Worm (Caenorhabditis elegans) whole organism, midembryonic: ENCODE data around the gene dgk-4.

ENCODE experiments used
- T22C8.4 ChIP-seq: fragments of 200-800 bp; sonication (Bioruptor generic); IDR thresholded peaks from 2 replicates; pipeline ENCODE4 v1.3.6; 2022; ENCODE audit warnings: missing genetic modification characterization, missing compliant biosample characterization
- cog-1 ChIP-seq: sonication (generic microtip); optimal IDR thresholded peaks from 2 replicates; lab custom pipeline; 2016; ENCODE audit warnings: missing genetic modification characterization, missing compliant biosample characterization
- flt-1 ChIP-seq: fragments of 200-800 bp; sonication (Bioruptor generic); IDR thresholded peaks from 2 replicates; pipeline ENCODE4 v1.3.6; 2022; ENCODE audit warnings: missing genetic modification characterization, missing compliant biosample characterization
- klf-2 ChIP-seq: fragments of 200-800 bp; sonication (Bioruptor generic); conservative IDR thresholded peaks from 2 replicates; pipeline ENCODE4 v1.3.6; 2022; ENCODE audit warnings: missing genetic modification reagents, missing genetic modification characterization, missing compliant biosample characterization
- med-1 ChIP-seq: sonication (generic microtip); optimal IDR thresholded peaks from 2 replicates; lab custom pipeline; 2017; ENCODE audit warnings: missing genetic modification characterization, mild to moderate bottlenecking, missing compliant biosample characterization, antibody characterized with exemption, missing genetic modification reagents; ENCODE audit not compliant: insufficient read depth
- ref-1 ChIP-seq: fragments of 200-800 bp; sonication (Bioruptor generic); conservative IDR thresholded peaks from 2 replicates; pipeline ENCODE4 v1.3.6; 2022; ENCODE audit warnings: missing genetic modification reagents, missing genetic modification characterization, missing compliant biosample characterization
- tab-1 ChIP-seq: fragments of 200-800 bp; sonication (Bioruptor generic); IDR thresholded peaks from 2 replicates; pipeline ENCODE4 v1.3.6; 2022; ENCODE audit warnings: missing genetic modification characterization, missing compliant biosample characterization
- ztf-23 ChIP-seq: fragments of 200-800 bp; sonication (Bioruptor generic); IDR thresholded peaks from 2 replicates; pipeline ENCODE4 v1.3.6; 2022; ENCODE audit warnings: missing genetic modification reagents, missing genetic modification characterization, missing compliant biosample characterization
- ztf-29 ChIP-seq: fragments of 200-800 bp; sonication (Bioruptor generic); IDR thresholded peaks from 2 replicates; pipeline ENCODE4 v1.3.6; 2022; ENCODE audit warnings: missing genetic modification reagents, missing genetic modification characterization, missing compliant biosample characterization

dgk-4 gene

ce11 chrIV:8653592-8653991 is 22.5 kb downstream of the dgk-4 start, which contains the start of gene C49C8.5:
Gene C49C8.5 (minus strand): TSS chrIV:8653664.
- TF ChIP-seq ztf-29 (GFP tag; lab: Robert Waterston, UW) (no peak), tab-1 (GFP tag; lab: Robert Waterston, UW) (no peak), flt-1 (no peak), T22C8.4 (GFP tag; lab: Robert Waterston, UW) (no peak), ref-1 (no peak), med-1 (no peak), cog-1 (tag; lab: Kevin White, UChicago) (no peak), ztf-23 (GFP tag; lab: Robert Waterston, UW) (no peak), klf-2 (GFP tag; lab: Robert Waterston, UW) (no peak)

ce11 chrIV:8654115-8654628 is 23.0 kb downstream of the dgk-4 start, which contains the start of gene C49C8.1:
Gene C49C8.1 (plus strand): TSS chrIV:8654578.
- TF ChIP-seq ztf-29 (GFP tag; lab: Robert Waterston, UW): no peak
- no peak for TF ChIP-seq cog-1 (tag; lab: Kevin White, UChicago)
- no peak for TF ChIP-seq T22C8.4 (GFP tag; lab: Robert Waterston, UW)
- TF ChIP-seq med-1: no peak
- TF ChIP-seq klf-2 (GFP tag; lab: Robert Waterston, UW): no peak
- no peak for TF ChIP-seq flt-1
- no peak for TF ChIP-seq ztf-23 (GFP tag; lab: Robert Waterston, UW)

- TF ChIP-seq med-1: no peak
- TF ChIP-seq flt-1: no peak
- TF ChIP-seq tab-1 (GFP tag; lab: Robert Waterston, UW): no peak
- no peak for TF ChIP-seq ztf-23 (GFP tag; lab: Robert Waterston, UW)
- no peak for TF ChIP-seq klf-2 (GFP tag; lab: Robert Waterston, UW)
- TF ChIP-seq T22C8.4 (GFP tag; lab: Robert Waterston, UW): no peak
- TF ChIP-seq ref-1: no peak
- TF ChIP-seq ztf-29 (GFP tag; lab: Robert Waterston, UW): no peak
- TF ChIP-seq cog-1 (tag; lab: Kevin White, UChicago): no peak
Measured at ce11 chrIV:8658122-8658521, 27.0 kb downstream of the dgk-4 start, which contains the start of gene C49C8.6. Gene C49C8.6 (minus strand): TSS chrIV:8658222.

ce11 chrIV:8665778-8666177 is 34.6 kb downstream of the dgk-4 start:
- TF ChIP-seq ztf-23 (GFP tag; lab: Robert Waterston, UW) (no peak), tab-1 (GFP tag; lab: Robert Waterston, UW) (no peak), klf-2 (GFP tag; lab: Robert Waterston, UW) (no peak), flt-1 (no peak), ref-1 (no peak), cog-1 (tag; lab: Kevin White, UChicago) (no peak), T22C8.4 (GFP tag; lab: Robert Waterston, UW) (no peak), ztf-29 (GFP tag; lab: Robert Waterston, UW) (no peak), med-1 (no peak)

ce11 chrIV:8668635-8669034 is 37.5 kb downstream of the dgk-4 start, which contains the start of gene cdh-5:
Gene cdh-5 (plus strand): TSS chrIV:8668935.
- no peak for TF ChIP-seq T22C8.4 (GFP tag; lab: Robert Waterston, UW)
- TF ChIP-seq klf-2 (GFP tag; lab: Robert Waterston, UW): no peak
- TF ChIP-seq tab-1 (GFP tag; lab: Robert Waterston, UW): no peak
- TF ChIP-seq ztf-23 (GFP tag; lab: Robert Waterston, UW): no peak
- TF ChIP-seq med-1: no peak
- no peak for TF ChIP-seq cog-1 (tag; lab: Kevin White, UChicago)
- TF ChIP-seq ztf-29 (GFP tag; lab: Robert Waterston, UW): no peak
- no peak for TF ChIP-seq ref-1
- no peak for TF ChIP-seq flt-1

- TF ChIP-seq klf-2 (GFP tag; lab: Robert Waterston, UW): no peak
- TF ChIP-seq ref-1: no peak
- no peak for TF ChIP-seq ztf-23 (GFP tag; lab: Robert Waterston, UW)
- no peak for TF ChIP-seq T22C8.4 (GFP tag; lab: Robert Waterston, UW)
- TF ChIP-seq cog-1 (tag; lab: Kevin White, UChicago): no peak
- TF ChIP-seq med-1: no peak
- no peak for TF ChIP-seq ztf-29 (GFP tag; lab: Robert Waterston, UW)
- TF ChIP-seq tab-1 (GFP tag; lab: Robert Waterston, UW): no peak
- no peak for TF ChIP-seq flt-1
Measured at ce11 chrIV:8673733-8674375, 42.7 kb downstream of the dgk-4 start.

- TF ChIP-seq ref-1 (no peak), flt-1 (no peak), T22C8.4 (GFP tag; lab: Robert Waterston, UW) (no peak), ztf-23 (GFP tag; lab: Robert Waterston, UW) (no peak), ztf-29 (GFP tag; lab: Robert Waterston, UW) (no peak), tab-1 (GFP tag; lab: Robert Waterston, UW) (no peak), med-1 (no peak), cog-1 (tag; lab: Kevin White, UChicago) (no peak), klf-2 (GFP tag; lab: Robert Waterston, UW) (no peak)
Measured at ce11 chrIV:8677303-8677702, 46.2 kb downstream of the dgk-4 start, which contains the start of gene F08B4.8. Gene F08B4.8 (plus strand): TSS chrIV:8677603.

ce11 chrIV:8679225-8679624 is 48.1 kb downstream of the dgk-4 start, which contains the start of gene nlp-60:
Gene nlp-60 (minus strand): TSS chrIV:8679325.
- TF ChIP-seq tab-1 (GFP tag; lab: Robert Waterston, UW): no peak
- TF ChIP-seq med-1: no peak

ce11 chrIV:8686510-8686909 is 55.4 kb downstream of the dgk-4 start, which contains the start of gene pole-2:
Gene pole-2 (minus strand): TSS chrIV:8686610.
- TF ChIP-seq ref-1: no peak
- no peak for TF ChIP-seq ztf-23 (GFP tag; lab: Robert Waterston, UW)
- no peak for TF ChIP-seq klf-2 (GFP tag; lab: Robert Waterston, UW)

ce11 chrIV:8686966-8687365 is 55.8 kb downstream of the dgk-4 start:
- TF ChIP-seq ref-1 (no peak), cog-1 (tag; lab: Kevin White, UChicago) (no peak), med-1 (no peak), klf-2 (GFP tag; lab: Robert Waterston, UW) (no peak), ztf-29 (GFP tag; lab: Robert Waterston, UW) (no peak), tab-1 (GFP tag; lab: Robert Waterston, UW) (no peak), flt-1 (no peak), T22C8.4 (GFP tag; lab: Robert Waterston, UW) (no peak), ztf-23 (GFP tag; lab: Robert Waterston, UW) (no peak)
